Worm (Caenorhabditis elegans): ENCODE results near the gene rab-37.

The rab-37 gene

ce11 chrX:4215500-4216107, 20.0 kb downstream of the rab-37 start:
- TF ChIP-seq ceh-24 (tag; optimal IDR thresholded peaks at IDR 0.05) (no peak), elt-2 (tag; optimal IDR thresholded peaks at IDR 0.05) (peak; percentile 65), pat-9 (tag; optimal IDR thresholded peaks at IDR 0.05) (no peak), lin-11 (tag; optimal IDR thresholded peaks at IDR 0.05) (no peak), ets-4 (tag; optimal IDR thresholded peaks at IDR 0.05) (no peak), F13H6.1 (tag; optimal IDR thresholded peaks at IDR 0.05) (no peak), pax-1 (tag; optimal IDR thresholded peaks at IDR 0.05) (no peak)

- TF ChIP-seq nfya-1 (tag; optimal IDR thresholded peaks at IDR 0.05) (peak; percentile 8), K02D7.2 (tag; optimal IDR thresholded peaks at IDR 0.05) (no peak), sdc-2 (tag; optimal IDR thresholded peaks at IDR 0.05) (peak; percentile 74), eyg-1 (tag; optimal IDR thresholded peaks at IDR 0.05) (no peak), tbx-2 (tag; optimal IDR thresholded peaks at IDR 0.05) (peak; percentile 29)
These were observed 21.0 kb downstream of the rab-37 start for ce11 chrX:4214643-4215042.

ce11 chrX:4209131-4209530, 26.5 kb downstream of the rab-37 start:
- TF ChIP-seq sox-4 (tag; optimal IDR thresholded peaks at IDR 0.05) (peak; percentile 73), ref-2 (tag; optimal IDR thresholded peaks at IDR 0.05) (peak; percentile 97), hlh-8 (tag; optimal IDR thresholded peaks at IDR 0.05) (peak; percentile 79), hlh-13 (GFP tag; optimal IDR thresholded peaks at IDR 0.05) (peak; percentile 65), hlh-6 (tag; optimal IDR thresholded peaks at IDR 0.05) (peak; percentile 35), ceh-34 (tag; optimal IDR thresholded peaks at IDR 0.05) (peak; percentile 97), madf-2 (tag; optimal IDR thresholded peaks at IDR 0.05) (peak; percentile 67), pax-1 (tag; optimal IDR thresholded peaks at IDR 0.05) (peak; percentile 83), odd-2 (tag; optimal IDR thresholded peaks at IDR 0.05) (peak; percentile 36), ceh-6 (GFP tag; optimal IDR thresholded peaks at IDR 0.05) (peak; percentile 70), npax-4 (tag; optimal IDR thresholded peaks at IDR 0.05) (peak; percentile 41), eyg-1 (tag; optimal IDR thresholded peaks at IDR 0.05) (peak; percentile 73), rnt-1 (tag; optimal IDR thresholded peaks at IDR 0.05) (peak; percentile 94), ceh-14 (tag; optimal IDR thresholded peaks at IDR 0.05) (peak; percentile 91), fkh-6 (tag; optimal IDR thresholded peaks at IDR 0.05) (no peak), C38D4.7 (GFP tag; optimal IDR thresholded peaks at IDR 0.05) (peak; percentile 40), pha-2 (tag; optimal IDR thresholded peaks at IDR 0.05) (peak; percentile 66), ztf-16 (tag; optimal IDR thresholded peaks at IDR 0.05) (peak; percentile 73), hlh-15 (tag; optimal IDR thresholded peaks at IDR 0.05) (peak; percentile 16), ceh-45 (GFP tag; IDR thresholded peaks at IDR 0.05) (peak; percentile 75), unc-86 (tag; optimal IDR thresholded peaks at IDR 0.05) (peak; percentile 90), fkh-10 (GFP tag; optimal IDR thresholded peaks at IDR 0.05) (peak; percentile 68), ceh-2 (tag; optimal IDR thresholded peaks at IDR 0.05) (peak; percentile 89), ama-1 (optimal IDR thresholded peaks at IDR 0.05) (no peak), ahr-1 (tag; optimal IDR thresholded peaks at IDR 0.05) (peak; percentile 32), pha-4 (tag; optimal IDR thresholded peaks at IDR 0.05) (no peak), K09A11.1 (tag; optimal IDR thresholded peaks at IDR 0.05; ENCODE audit: insufficient read depth) (peak; percentile 85), dmd-4 (tag; optimal IDR thresholded peaks at IDR 0.05; ENCODE audit: borderline replicate concordance) (peak; percentile 76), syd-9 (tag; optimal IDR thresholded peaks at IDR 0.05) (peak; percentile 83), unc-55 (GFP tag; optimal IDR thresholded peaks at IDR 0.05) (peak; percentile 82), pat-9 (tag; optimal IDR thresholded peaks at IDR 0.05) (peak; percentile 72), ceh-48 (tag; optimal IDR thresholded peaks at IDR 0.05) (peak; percentile 94), Y22D7AL.16 (tag; optimal IDR thresholded peaks at IDR 0.05) (no peak), sdc-2 (tag; optimal IDR thresholded peaks at IDR 0.05) (peak; percentile 100), gmeb-2 (tag; optimal IDR thresholded peaks at IDR 0.05) (peak; percentile 63), lin-11 (tag; optimal IDR thresholded peaks at IDR 0.05) (peak; percentile 55), unc-3 (GFP tag; conservative IDR thresholded peaks at IDR 0.05) (peak; percentile 68), unc-3 (tag; optimal IDR thresholded peaks at IDR 0.05) (peak; percentile 81), ttx-3 (tag; optimal IDR thresholded peaks at IDR 0.05) (peak; percentile 70), lim-6 (tag; optimal IDR thresholded peaks at IDR 0.05) (peak; percentile 42), dve-1 (tag; optimal IDR thresholded peaks at IDR 0.05) (peak; percentile 95), ceh-18 (tag; optimal IDR thresholded peaks at IDR 0.05) (peak; percentile 99)

Measured in whole organism, late embryonic.